Fruit fly (Drosophila melanogaster) whole organism, embryonic: ENCODE data around the gene Non3.
A peak's percentile ranks its signal among the peaks of the same experiment; 100 is the strongest.

Experiments used
- Aef1 ChIP-seq: fragments of 200-800 bp; sonication (Bioruptor generic); IDR thresholded peaks from 3 replicates; pipeline ENCODE4 v1.3.6; 2022; ENCODE audit warnings: missing biosample characterization, missing genetic modification characterization
- B-H1 ChIP-seq: fragments of 200-800 bp; sonication (Bioruptor generic); IDR thresholded peaks from 3 replicates; pipeline ENCODE4 v1.3.6; 2022; ENCODE audit warnings: missing biosample characterization, missing genetic modification characterization
- CG10366 ChIP-seq: fragments of 200-800 bp; sonication (Bioruptor generic); IDR thresholded peaks from 2 replicates; pipeline ENCODE4 v1.3.6; 2022; ENCODE audit warnings: missing biosample characterization, missing genetic modification characterization
- CG11560 ChIP-seq: fragments of 200-800 bp; sonication (Bioruptor generic); IDR thresholded peaks from 3 replicates; pipeline ENCODE4 v1.3.6; 2022; ENCODE audit warnings: missing biosample characterization, missing genetic modification characterization
- CG13894 ChIP-seq: fragments of 200-800 bp; sonication (Bioruptor generic); optimal IDR thresholded peaks from 3 replicates; lab custom pipeline; 2018; ENCODE audit warnings: missing biosample characterization, mild to moderate bottlenecking, missing genetic modification characterization, moderate library complexity
- CG17361 ChIP-seq: fragments of 200-800 bp; sonication (Bioruptor generic); IDR thresholded peaks from 3 replicates; pipeline ENCODE4 v1.3.6; 2022; ENCODE audit warnings: missing biosample characterization, missing genetic modification characterization
- CG18476 ChIP-seq: fragments of 200-800 bp; sonication (Bioruptor generic); optimal IDR thresholded peaks from 2 replicates; lab custom pipeline; 2016; ENCODE audit warnings: missing biosample characterization, mild to moderate bottlenecking, missing genetic modification characterization
- CG3065 ChIP-seq: fragments of 200-800 bp; sonication (Bioruptor generic); optimal IDR thresholded peaks from 2 replicates; lab custom pipeline; 2016; ENCODE audit warnings: missing biosample characterization, missing genetic modification characterization
- CG31388 ChIP-seq: fragments of 200-800 bp; sonication (Bioruptor generic); optimal IDR thresholded peaks from 2 replicates; lab custom pipeline; 2016; ENCODE audit warnings: missing biosample characterization, missing genetic modification characterization
- CG32772 ChIP-seq: fragments of 200-800 bp; sonication (Bioruptor generic); IDR thresholded peaks from 2 replicates; pipeline ENCODE4 v1.3.6; 2022; ENCODE audit warnings: missing biosample characterization, missing genetic modification characterization
- CG4282 ChIP-seq: fragments of 200-800 bp; sonication (Bioruptor generic); optimal IDR thresholded peaks from 2 replicates; lab custom pipeline; 2016; ENCODE audit warnings: missing biosample characterization, missing genetic modification characterization
- CG43689 ChIP-seq: fragments of 200-800 bp; sonication (Bioruptor generic); IDR thresholded peaks from 2 replicates; pipeline ENCODE4 v1.3.6; 2022; ENCODE audit warnings: missing biosample characterization, missing genetic modification characterization
- CG4707 ChIP-seq: fragments of 200-800 bp; sonication (Bioruptor generic); optimal IDR thresholded peaks from 2 replicates; lab custom pipeline; 2018; ENCODE audit warnings: missing biosample characterization, mild to moderate bottlenecking, missing genetic modification characterization, moderate library complexity
- CG6272 ChIP-seq: fragments of 200-800 bp; sonication (Bioruptor generic); IDR thresholded peaks from 2 replicates; pipeline ENCODE4 v1.3.6; 2022; ENCODE audit warnings: missing biosample characterization, missing genetic modification characterization
- CG7556 ChIP-seq: fragments of 200-800 bp; sonication (Bioruptor generic); optimal IDR thresholded peaks from 2 replicates; lab custom pipeline; 2017; ENCODE audit warnings: missing biosample characterization, mild to moderate bottlenecking, missing genetic modification characterization
- CG9215 ChIP-seq: fragments of 200-800 bp; sonication (Bioruptor generic); IDR thresholded peaks from 2 replicates; pipeline ENCODE4 v1.3.6; 2022; ENCODE audit warnings: missing biosample characterization, missing genetic modification characterization
- Chrac-16 ChIP-seq: fragments of 200-800 bp; sonication (Bioruptor generic); optimal IDR thresholded peaks from 3 replicates; lab custom pipeline; 2016; ENCODE audit warnings: missing biosample characterization, missing genetic modification characterization
- CrebB ChIP-seq: fragments of 200-800 bp; sonication (Bioruptor generic); optimal IDR thresholded peaks from 3 replicates; lab custom pipeline; 2018; ENCODE audit warnings: missing biosample characterization, mild to moderate bottlenecking, missing genetic modification characterization
- Dbx ChIP-seq: fragments of 200-800 bp; sonication (Bioruptor generic); IDR thresholded peaks from 3 replicates; pipeline ENCODE4 v1.3.6; 2022; ENCODE audit warnings: missing biosample characterization, missing genetic modification characterization
- Dref ChIP-seq: fragments of 200-800 bp; sonication (Bioruptor generic); IDR thresholded peaks from 2 replicates; pipeline ENCODE4 v1.3.6; 2022; ENCODE audit warnings: missing biosample characterization, missing genetic modification characterization
- E2f1 ChIP-seq: fragments of 200-800 bp; sonication (Bioruptor generic); IDR thresholded peaks from 2 replicates; pipeline ENCODE4 v1.3.6; 2022; ENCODE audit warnings: missing biosample characterization, missing genetic modification characterization
- GATAe ChIP-seq: fragments of 200-800 bp; sonication (Bioruptor generic); conservative IDR thresholded peaks from 2 replicates; pipeline ENCODE4 v1.3.6; 2022; ENCODE audit warnings: missing biosample characterization, missing genetic modification characterization
- Gsc ChIP-seq: fragments of 200-800 bp; sonication (Bioruptor generic); IDR thresholded peaks from 2 replicates; pipeline ENCODE4 v1.3.6; 2022; ENCODE audit warnings: missing biosample characterization, missing genetic modification characterization
- HLH4C ChIP-seq: fragments of 200-800 bp; sonication (Bioruptor generic); IDR thresholded peaks from 3 replicates; pipeline ENCODE4 v1.3.6; 2022; ENCODE audit warnings: missing biosample characterization, missing genetic modification characterization; ENCODE audit not compliant: partially characterized antibody
- HLH54F ChIP-seq: fragments of 200-800 bp; sonication (Bioruptor generic); optimal IDR thresholded peaks from 3 replicates; lab custom pipeline; 2016; ENCODE audit warnings: missing biosample characterization, missing genetic modification characterization
- HmgD ChIP-seq: fragments of 200-800 bp; sonication (Bioruptor generic); optimal IDR thresholded peaks from 3 replicates; lab custom pipeline; 2016; ENCODE audit warnings: missing biosample characterization, missing genetic modification characterization
- MESR4 ChIP-seq: fragments of 200-800 bp; sonication (Bioruptor generic); optimal IDR thresholded peaks from 2 replicates; lab custom pipeline; 2018; ENCODE audit warnings: missing biosample characterization, mild to moderate bottlenecking, missing genetic modification characterization, moderate library complexity
- Meics ChIP-seq: fragments of 200-800 bp; sonication (Bioruptor generic); optimal IDR thresholded peaks from 2 replicates; lab custom pipeline; 2017; ENCODE audit warnings: missing biosample characterization, mild to moderate bottlenecking, missing genetic modification characterization
- Rfx ChIP-seq: fragments of 200-800 bp; sonication (Bioruptor generic); IDR thresholded peaks from 2 replicates; pipeline ENCODE4 v1.3.6; 2022; ENCODE audit warnings: missing biosample characterization, missing genetic modification characterization
- Sox102F ChIP-seq: fragments of 200-800 bp; sonication (Bioruptor generic); optimal IDR thresholded peaks from 2 replicates; lab custom pipeline; 2018; ENCODE audit warnings: missing biosample characterization, mild to moderate bottlenecking, missing genetic modification characterization, moderate library complexity
- Vsx1 ChIP-seq: fragments of 200-800 bp; sonication (Bioruptor generic); optimal IDR thresholded peaks from 2 replicates; lab custom pipeline; 2017; ENCODE audit warnings: missing biosample characterization, mild to moderate bottlenecking, missing genetic modification characterization, missing genetic modification reagents
- ara ChIP-seq: fragments of 200-800 bp; sonication (Bioruptor generic); IDR thresholded peaks from 2 replicates; pipeline ENCODE4 v1.3.6; 2022; ENCODE audit warnings: missing biosample characterization, missing genetic modification characterization
- bab2 ChIP-seq: fragments of 200-800 bp; sonication (Bioruptor generic); optimal IDR thresholded peaks from 2 replicates; lab custom pipeline; 2016; ENCODE audit warnings: missing biosample characterization, missing genetic modification characterization
- bsh ChIP-seq, 2 experiments: fragments of 200-800 bp; sonication (Bioruptor generic); optimal IDR thresholded peaks; 2 replicates each; lab custom pipeline; 2017 to 2018; ENCODE audit warnings: mild to moderate bottlenecking in 2 of 2, missing biosample characterization in 2 of 2, missing genetic modification characterization in 2 of 2, moderate library complexity in 1 of 2
- chm ChIP-seq: fragments of 200-800 bp; sonication (Bioruptor generic); IDR thresholded peaks from 2 replicates; pipeline ENCODE4 v1.3.6; 2022; ENCODE audit warnings: missing biosample characterization, missing genetic modification characterization
- crol ChIP-seq: fragments of 200-800 bp; sonication (Bioruptor generic); IDR thresholded peaks from 2 replicates; pipeline ENCODE4 v1.3.6; 2022; ENCODE audit warnings: missing biosample characterization, missing genetic modification characterization
- fd96Cb ChIP-seq: fragments of 200-800 bp; sonication (Bioruptor generic); optimal IDR thresholded peaks from 2 replicates; lab custom pipeline; 2018; ENCODE audit warnings: missing biosample characterization, mild to moderate bottlenecking, missing genetic modification characterization, moderate library complexity
- grau ChIP-seq: fragments of 200-800 bp; optimal IDR thresholded peaks from 3 replicates; lab custom pipeline; 2019; ENCODE audit warnings: missing biosample characterization, mild to moderate bottlenecking, missing genetic modification characterization, moderate library complexity
- ind ChIP-seq: fragments of 200-800 bp; sonication (Bioruptor generic); optimal IDR thresholded peaks from 3 replicates; lab custom pipeline; 2016; ENCODE audit warnings: missing biosample characterization, missing genetic modification characterization
- nerfin-2 ChIP-seq: fragments of 200-800 bp; sonication (Bioruptor generic); IDR thresholded peaks from 2 replicates; pipeline ENCODE4 v1.3.6; 2022; ENCODE audit warnings: missing biosample characterization, missing genetic modification characterization; ENCODE audit not compliant: partially characterized antibody
- pita ChIP-seq: fragments of 200-800 bp; sonication (Bioruptor generic); optimal IDR thresholded peaks from 2 replicates; lab custom pipeline; 2017; ENCODE audit warnings: missing biosample characterization, mild to moderate bottlenecking, missing genetic modification characterization
- pzg ChIP-seq: fragments of 200-800 bp; sonication (Bioruptor generic); optimal IDR thresholded peaks from 3 replicates; lab custom pipeline; 2018; ENCODE audit warnings: missing biosample characterization, mild to moderate bottlenecking, missing genetic modification characterization, moderate library complexity
- row ChIP-seq: fragments of 200-800 bp; sonication (Bioruptor generic); IDR thresholded peaks from 3 replicates; pipeline ENCODE4 v1.3.6; 2022; ENCODE audit warnings: missing biosample characterization, missing genetic modification characterization
- scrt ChIP-seq: fragments of 200-800 bp; sonication (Bioruptor generic); optimal IDR thresholded peaks from 2 replicates; lab custom pipeline; 2018; ENCODE audit warnings: missing biosample characterization, mild to moderate bottlenecking, missing genetic modification characterization, moderate library complexity
- tup ChIP-seq: fragments of 200-800 bp; sonication (Bioruptor generic); optimal IDR thresholded peaks from 2 replicates; lab custom pipeline; 2016; ENCODE audit warnings: missing biosample characterization, mild to moderate bottlenecking, missing genetic modification characterization, moderate library complexity
- twi ChIP-seq: fragments of 200-800 bp; optimal IDR thresholded peaks from 2 replicates; lab custom pipeline; 2019; ENCODE audit warnings: missing biosample characterization, mild to moderate bottlenecking, missing genetic modification characterization, moderate library complexity
- vvl ChIP-seq: fragments of 200-800 bp; sonication (Bioruptor generic); IDR thresholded peaks from 2 replicates; pipeline ENCODE4 v1.3.6; 2022; ENCODE audit warnings: missing biosample characterization, missing genetic modification characterization
- zfh1 ChIP-seq: fragments of 200-800 bp; sonication (Bioruptor generic); IDR thresholded peaks from 3 replicates; pipeline ENCODE4 v1.3.6; 2022; ENCODE audit warnings: missing biosample characterization, missing genetic modification characterization

Non3 gene

DNA sequence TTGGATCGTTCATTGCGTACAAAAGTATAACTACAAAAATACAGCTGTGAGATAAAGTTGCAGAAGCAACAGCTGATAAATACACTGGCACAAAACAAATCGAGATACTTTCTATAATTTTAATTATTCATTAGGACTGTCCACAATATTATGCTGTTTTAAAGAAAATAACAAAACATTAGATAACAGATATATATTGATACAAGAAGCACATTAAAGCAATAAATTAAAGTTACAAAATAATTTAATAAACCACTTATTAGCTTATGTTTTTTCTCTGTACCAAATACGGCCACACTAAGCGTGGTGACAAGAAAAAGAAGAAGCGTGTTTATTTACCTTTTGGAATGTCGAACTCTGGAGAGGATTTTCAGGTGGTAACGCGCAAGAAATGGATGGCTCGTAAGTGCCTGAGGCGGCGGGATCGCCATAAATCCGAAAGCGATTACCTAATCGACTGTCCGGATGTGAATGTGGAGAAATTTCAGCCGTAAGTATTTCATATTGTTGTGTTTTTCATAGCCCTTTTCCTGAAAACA lies 3.2 kb upstream of the Non3 start, which contains the start of the genes CG7988 and CG7183 (continued):
- TF ChIP-seq HLH4C (GFP tag; lab: Robert Waterston, UW) (no peak), bab2 (GFP tag; lab: Kevin White, UChicago) (peak; percentile 98), bsh (GFP tag; optimal IDR thresholded peaks at IDR 0.05; lab: Kevin White, UChicago) (peak; percentile 81 to 99), Aef1 (peak; percentile 97), scrt (GFP tag; lab: Kevin White, UChicago) (peak; percentile 89), crol (GFP tag; lab: Robert Waterston, UW) (peak; percentile 72), Sox102F (GFP tag; lab: Kevin White, UChicago) (peak; percentile 99), row (peak; percentile 100), Dref (GFP tag; lab: Robert Waterston, UW) (peak; percentile 38; the same call in 1 of the 2 replicates), Vsx1 (peak; percentile 96), MESR4 (GFP tag; lab: Kevin White, UChicago) (peak; percentile 56)
- TF ChIP-seq, all 482 proteins: peak for 431

DNA sequence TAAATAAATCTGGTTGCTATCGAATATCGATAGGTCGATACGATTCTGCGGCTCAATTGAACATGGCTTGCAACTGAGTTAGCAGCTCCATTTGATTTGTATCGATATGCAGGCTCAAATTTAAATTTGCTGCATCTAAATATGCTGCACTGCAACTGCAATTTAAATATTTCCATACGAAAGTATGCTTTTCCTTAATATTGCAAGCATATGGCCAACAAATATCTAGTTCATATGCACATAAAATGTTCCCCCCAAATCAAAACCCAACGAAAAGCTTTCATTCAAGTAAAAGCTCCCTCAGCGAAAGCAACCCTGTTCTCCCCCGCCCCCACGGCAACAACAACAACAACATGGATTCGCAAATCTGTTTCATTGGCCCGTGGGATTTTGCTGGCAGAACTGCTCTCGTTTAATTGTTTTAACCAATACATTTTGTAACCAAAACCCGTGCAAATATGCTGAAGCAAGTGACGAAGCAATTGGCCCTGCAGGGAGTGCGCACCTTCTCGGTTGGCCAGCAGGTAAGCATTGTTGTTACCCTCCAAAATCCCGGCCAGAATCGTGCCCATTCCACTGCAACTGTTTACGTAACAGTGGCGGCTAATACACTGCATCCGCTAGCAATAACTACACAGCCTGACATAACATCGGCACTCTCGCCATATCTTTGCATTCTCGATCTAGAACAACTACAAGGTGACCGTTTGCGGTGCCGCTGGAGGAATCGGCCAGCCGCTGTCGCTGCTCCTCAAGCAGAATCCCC lies 2.7 kb downstream of the Non3 start, which contains the start of the genes CG7168 and Mdh2:
Gene CG7168, minus strand, starts transcription at position 40 of the 766 bp plus-strand sequence.
Gene Mdh2, plus strand, starts transcription at position 354 of the 766 bp plus-strand sequence.
- no peak for TF ChIP-seq CG17361 (GFP tag; lab: Robert Waterston, UW)
- TF ChIP-seq Meics, result no peak
- TF ChIP-seq pita (GFP tag; lab: Kevin White, UChicago), result no peak
- no peak for TF ChIP-seq HLH54F (GFP tag; lab: Kevin White, UChicago)
- TF ChIP-seq pzg, result peak; percentile 77
- TF ChIP-seq ind, result no peak
- TF ChIP-seq CG13894 (tag; lab: Kevin White, UChicago), result no peak
- TF ChIP-seq GATAe (GFP tag; lab: Robert Waterston, UW), result no peak
- no peak for TF ChIP-seq tup
- no peak for TF ChIP-seq CG6272
- TF ChIP-seq vvl (GFP tag; lab: Robert Waterston, UW), result 0 out of 2 replicates have a peak, but pooled peaks have one; percentile 43
- TF ChIP-seq nerfin-2 (GFP tag; lab: Robert Waterston, UW), result peak; percentile 92
- TF ChIP-seq CG9215, result no peak
- TF ChIP-seq Chrac-16, result no peak
- no peak for TF ChIP-seq CG3065 (GFP tag; lab: Kevin White, UChicago)
- TF ChIP-seq grau (tag; lab: Kevin White, UChicago), result peak; percentile 1
- no peak for TF ChIP-seq CG4282 (GFP tag; lab: Kevin White, UChicago)
- TF ChIP-seq HmgD (GFP tag; lab: Kevin White, UChicago), result peak; percentile 2
- 0 out of 3 replicates have a peak, but pooled peaks have one; percentile 17 for TF ChIP-seq zfh1 (GFP tag; lab: Robert Waterston, UW)
- no peak for TF ChIP-seq CrebB (tag; lab: Kevin White, UChicago)
- no peak for TF ChIP-seq twi (tag; lab: Kevin White, UChicago)
- TF ChIP-seq ara (GFP tag; lab: Robert Waterston, UW), result no peak
- no peak for TF ChIP-seq CG7556 (GFP tag; lab: Kevin White, UChicago)
- no peak for TF ChIP-seq CG43689
- no peak for TF ChIP-seq chm (GFP tag; lab: Robert Waterston, UW)
- TF ChIP-seq fd96Cb (tag; lab: Kevin White, UChicago), result no peak
- no peak for TF ChIP-seq CG18476 (GFP tag; lab: Kevin White, UChicago)
- no peak for TF ChIP-seq CG32772 (GFP tag; lab: Robert Waterston, UW)
- TF ChIP-seq Dbx (GFP tag; lab: Robert Waterston, UW), result no peak
- no peak for TF ChIP-seq CG4707
- TF ChIP-seq CG11560 (tag; lab: Robert Waterston, UW), result peak; percentile 80; the same call in 2 of the 3 replicates
- TF ChIP-seq CG31388 (GFP tag; lab: Kevin White, UChicago), result no peak
- TF ChIP-seq B-H1 (GFP tag; lab: Robert Waterston, UW), result no peak
- TF ChIP-seq Rfx (GFP tag; lab: Robert Waterston, UW), result no peak
- TF ChIP-seq CG10366 (GFP tag; lab: Robert Waterston, UW), result no peak
- no peak for TF ChIP-seq E2f1 (GFP tag; lab: Robert Waterston, UW)
- no peak for TF ChIP-seq Gsc (GFP tag; lab: Robert Waterston, UW)
